Fruit fly (Drosophila melanogaster) whole organism: ENCODE results near the gene CG15535.

ENCODE experiments used
- CG8478 ChIP-seq: fragments of >200 bp; optimal IDR thresholded peaks from 2 replicates; lab custom pipeline; 2018; ENCODE audit warnings: inconsistent platforms
- Dll ChIP-seq: fragments of >200 bp; optimal IDR thresholded peaks from 2 replicates; lab custom pipeline; 2017
- EcR ChIP-seq, 2 experiments: fragments of >200 bp; optimal IDR thresholded peaks; 2 replicates each; lab custom pipeline; 2017; ENCODE audit warnings: missing biosample characterization in 2 of 2, missing genetic modification characterization in 2 of 2, missing genetic modification reagents in 2 of 2
- pan ChIP-seq: fragments of >200 bp; optimal IDR thresholded peaks from 2 replicates; lab custom pipeline; 2017
- psq ChIP-seq: fragments of >200 bp; optimal IDR thresholded peaks from 2 replicates; lab custom pipeline; 2017
- usp ChIP-seq: fragments of >200 bp; optimal IDR thresholded peaks from 2 replicates; lab custom pipeline; 2017; ENCODE audit warnings: missing biosample characterization, missing genetic modification characterization, mixed read lengths

The CG15535 gene

dm6 chr3R:30425622-30426021 is 1.9 kb upstream of the CG15535 start:
- TF ChIP-seq usp (GFP tag; lab: Kevin White, UChicago): no peak
- TF ChIP-seq psq (lab: Kevin White, UChicago): no peak
- no peak for TF ChIP-seq pan (lab: Kevin White, UChicago)
- no peak for TF ChIP-seq Dll
- no peak for TF ChIP-seq CG8478

dm6 chr3R:30424993-30425392 is 1.3 kb upstream of the CG15535 start, which contains the start of gene CG15536:
Gene CG15536, minus strand, starts transcription at chr3R:30425162.
- TF ChIP-seq Dll (no peak), usp (GFP tag; lab: Kevin White, UChicago) (no peak), EcR (GFP tag; optimal IDR thresholded peaks at IDR 0.05; lab: Kevin White, UChicago) (no peak), CG8478 (no peak), pan (lab: Kevin White, UChicago) (no peak)

dm6 chr3R:30422871-30423270 is 858 bp downstream of the CG15535 start, which contains the start of the genes CG2217 and CG42740:
Gene CG2217, minus strand, starts transcription at chr3R:30422971.
Gene CG42740, minus strand, starts transcription at chr3R:30422971.
- TF ChIP-seq Dll: no peak
- no peak for TF ChIP-seq CG8478

- TF ChIP-seq usp (GFP tag; lab: Kevin White, UChicago): no peak
- TF ChIP-seq psq (lab: Kevin White, UChicago): no peak
- TF ChIP-seq Dll: no peak
- no peak for TF ChIP-seq pan (lab: Kevin White, UChicago)
- TF ChIP-seq EcR (GFP tag; optimal IDR thresholded peaks at IDR 0.05; lab: Kevin White, UChicago): no peak
- no peak for TF ChIP-seq CG8478
These were observed 4.5 kb downstream of the CG15535 start for dm6 chr3R:30419216-30419615.

- TF ChIP-seq usp (GFP tag; lab: Kevin White, UChicago) (no peak), EcR (GFP tag; optimal IDR thresholded peaks at IDR 0.05; lab: Kevin White, UChicago) (no peak), psq (lab: Kevin White, UChicago) (no peak), Dll (no peak), CG8478 (no peak), pan (lab: Kevin White, UChicago) (no peak)
These were observed 6.9 kb downstream of the CG15535 start for dm6 chr3R:30416765-30417274.

dm6 chr3R:30413795-30414194 is 9.9 kb downstream of the CG15535 start:
- no peak for TF ChIP-seq usp (GFP tag; lab: Kevin White, UChicago)
- TF ChIP-seq psq (lab: Kevin White, UChicago): no peak
- no peak for TF ChIP-seq CG8478
- no peak for TF ChIP-seq Dll
- TF ChIP-seq pan (lab: Kevin White, UChicago): no peak
- no peak for TF ChIP-seq EcR (GFP tag; optimal IDR thresholded peaks at IDR 0.05; lab: Kevin White, UChicago)

dm6 chr3R:30406482-30406881 is 17.2 kb downstream of the CG15535 start:
- TF ChIP-seq pan (lab: Kevin White, UChicago) (no peak), usp (GFP tag; lab: Kevin White, UChicago) (no peak), CG8478 (no peak), psq (lab: Kevin White, UChicago) (no peak), Dll (no peak), EcR (GFP tag; optimal IDR thresholded peaks at IDR 0.05; lab: Kevin White, UChicago) (no peak)

- TF ChIP-seq EcR (GFP tag; optimal IDR thresholded peaks at IDR 0.05; lab: Kevin White, UChicago) (no peak), CG8478 (no peak), pan (lab: Kevin White, UChicago) (no peak), Dll (no peak), usp (GFP tag; lab: Kevin White, UChicago) (no peak), psq (lab: Kevin White, UChicago) (no peak)
These were observed 29.8 kb downstream of the CG15535 start for dm6 chr3R:30393909-30394308.

- no peak for TF ChIP-seq CG8478
- TF ChIP-seq EcR (GFP tag; optimal IDR thresholded peaks at IDR 0.05; lab: Kevin White, UChicago): no peak
- TF ChIP-seq Dll: no peak
- no peak for TF ChIP-seq usp (GFP tag; lab: Kevin White, UChicago)
- TF ChIP-seq psq (lab: Kevin White, UChicago): no peak
- no peak for TF ChIP-seq pan (lab: Kevin White, UChicago)
These were observed 31.8 kb downstream of the CG15535 start for dm6 chr3R:30391950-30392349.

- no peak for TF ChIP-seq EcR (GFP tag; optimal IDR thresholded peaks at IDR 0.05; lab: Kevin White, UChicago)
- no peak for TF ChIP-seq pan (lab: Kevin White, UChicago)
- TF ChIP-seq usp (GFP tag; lab: Kevin White, UChicago): no peak
These were observed 32.6 kb downstream of the CG15535 start for dm6 chr3R:30391098-30391497.

- no peak for TF ChIP-seq Dll
- no peak for TF ChIP-seq usp (GFP tag; lab: Kevin White, UChicago)
- TF ChIP-seq CG8478: no peak
- no peak for TF ChIP-seq psq (lab: Kevin White, UChicago)
- TF ChIP-seq EcR (GFP tag; optimal IDR thresholded peaks at IDR 0.05; lab: Kevin White, UChicago): no peak
- TF ChIP-seq pan (lab: Kevin White, UChicago): no peak
These were observed 33.4 kb downstream of the CG15535 start for dm6 chr3R:30390304-30390703.

- TF ChIP-seq CG8478 (no peak), EcR (GFP tag; optimal IDR thresholded peaks at IDR 0.05; lab: Kevin White, UChicago) (no peak)
These were observed 34.6 kb downstream of the CG15535 start for dm6 chr3R:30389096-30389495.

dm6 chr3R:30388215-30388871 is 35.4 kb downstream of the CG15535 start:
- no peak for TF ChIP-seq pan (lab: Kevin White, UChicago)
- no peak for TF ChIP-seq CG8478
- TF ChIP-seq EcR (GFP tag; optimal IDR thresholded peaks at IDR 0.05; lab: Kevin White, UChicago): no peak
- no peak for TF ChIP-seq usp (GFP tag; lab: Kevin White, UChicago)
